Fruit fly (Drosophila melanogaster) whole organism, embryonic: ENCODE data around the gene CG13837.

Experiments
- kay ChIP-seq: fragments of 200-800 bp; sonication (Bioruptor generic); optimal IDR thresholded peaks from 2 replicates; lab custom pipeline; 2016; ENCODE audit warnings: missing biosample characterization, missing genetic modification characterization
- pfk ChIP-seq: fragments of 200-800 bp; sonication (Bioruptor generic); optimal IDR thresholded peaks from 2 replicates; lab custom pipeline; 2018; ENCODE audit warnings: missing biosample characterization, mild to moderate bottlenecking, missing genetic modification characterization, moderate library complexity

- TF ChIP-seq kay (GFP tag; lab: Kevin White, UChicago) (no peak), pfk (no peak)
These were observed at the start of gene CG13837 for dm6 chr3R:23043690-23044089.
